Worm (Caenorhabditis elegans) whole organism, early embryonic: ENCODE data around the gene K09C8.2.

ENCODE experiments used
- B0310.2 ChIP-seq: sonication (generic microtip); optimal IDR thresholded peaks from 2 replicates; lab custom pipeline; 2016; ENCODE audit warnings: mild to moderate bottlenecking, missing genetic modification characterization, missing compliant biosample characterization
- F13C5.2 ChIP-seq: sonication (generic microtip); optimal IDR thresholded peaks from 2 replicates; lab custom pipeline; 2017; ENCODE audit warnings: mild to moderate bottlenecking, missing genetic modification characterization, inconsistent platforms, missing compliant biosample characterization
- aly-1 ChIP-seq: sonication (generic microtip); optimal IDR thresholded peaks from 2 replicates; lab custom pipeline; 2016; ENCODE audit warnings: missing genetic modification characterization, missing compliant biosample characterization
- ama-1 ChIP-seq: fragments of 150-350 bp; optimal IDR thresholded peaks from 2 replicates; lab custom pipeline; 2014
- ceh-13 ChIP-seq: fragments of 200-800 bp; sonication (Bioruptor generic); optimal IDR thresholded peaks from 2 replicates; lab custom pipeline; 2018; ENCODE audit warnings: mild to moderate bottlenecking, missing genetic modification characterization, missing compliant biosample characterization
- ceh-36 ChIP-seq: sonication (generic microtip); optimal IDR thresholded peaks from 2 replicates; lab custom pipeline; 2016; ENCODE audit warnings: missing genetic modification characterization, inconsistent platforms, missing compliant biosample characterization
- hmbx-1 ChIP-seq: sonication (generic microtip); optimal IDR thresholded peaks from 2 replicates; lab custom pipeline; 2016; ENCODE audit warnings: mild to moderate bottlenecking, missing genetic modification characterization, missing compliant biosample characterization
- hnd-1 ChIP-seq: sonication (generic microtip); optimal IDR thresholded peaks from 2 replicates; lab custom pipeline; 2016; ENCODE audit warnings: missing genetic modification characterization, missing compliant biosample characterization
- pes-1 ChIP-seq: fragments of 200-800 bp; sonication (Bioruptor generic); IDR thresholded peaks from 2 replicates; pipeline ENCODE4 v1.3.6; 2022; ENCODE audit warnings: missing genetic modification reagents, missing genetic modification characterization, missing compliant biosample characterization
- tbx-11 ChIP-seq: fragments of 200-800 bp; sonication (Bioruptor generic); IDR thresholded peaks from 2 replicates; pipeline ENCODE4 v1.3.6; 2022; ENCODE audit warnings: missing genetic modification characterization, missing compliant biosample characterization

ce11 chrX:10909661-10910060, 49.6 kb upstream of the K09C8.2 start:
- TF ChIP-seq ama-1 (lab: Kevin White, UChicago), result no peak
- no peak for TF ChIP-seq tbx-11 (GFP tag; lab: Robert Waterston, UW)
- no peak for TF ChIP-seq ceh-13 (GFP tag; lab: Kevin White, UChicago)
- TF ChIP-seq B0310.2 (tag; lab: Kevin White, UChicago), result no peak
- no peak for TF ChIP-seq F13C5.2 (tag; lab: Kevin White, UChicago)
- no peak for TF ChIP-seq ceh-36 (tag; lab: Kevin White, UChicago)
- no peak for TF ChIP-seq pes-1 (GFP tag; lab: Robert Waterston, UW)
- no peak for TF ChIP-seq aly-1 (tag; lab: Kevin White, UChicago)
- no peak for TF ChIP-seq hmbx-1
- no peak for TF ChIP-seq hnd-1
